Worm (Caenorhabditis elegans) whole organism, L4/young adult: Measurements from ENCODE around the gene F46C8.1.

Source experiments
- W03F9.2 ChIP-seq: fragments of 150-350 bp; optimal IDR thresholded peaks from 2 replicates; lab custom pipeline; 2014; ENCODE audit warnings: missing biosample characterization, missing genetic modification characterization
- dao-5 ChIP-seq: sonication (generic microtip); optimal IDR thresholded peaks from 2 replicates; lab custom pipeline; 2016; ENCODE audit warnings: missing genotype, missing genetic modification characterization, moderate library complexity, missing compliant biosample characterization
- him-1 ChIP-seq: sonication (generic microtip); optimal IDR thresholded peaks from 2 replicates; lab custom pipeline; 2016; ENCODE audit warnings: missing genotype, missing genetic modification reagents, missing genetic modification characterization, missing compliant biosample characterization

The F46C8.1 gene

ce11 chrX:7596627-7597026 lies 48.4 kb downstream of the F46C8.1 start, which contains the start of gene C44E12.1:
C44E12.1 (plus strand) TSS chrX:7596927.
- TF ChIP-seq him-1 = no peak
- no peak for TF ChIP-seq dao-5 (tag; lab: Kevin White, UChicago)
- TF ChIP-seq W03F9.2 (tag; lab: Kevin White, UChicago) = no peak
